Worm (Caenorhabditis elegans): ENCODE measurements around the gene T03G6.7.

Gene T03G6.7

ce11 chrX:2590777-2591176, 3.1 kb upstream of the T03G6.7 start (continued):
- TF ChIP-seq unc-86 (tag; optimal IDR thresholded peaks at IDR 0.05): no peak
- peak; percentile 23 for TF ChIP-seq unc-130 (tag; optimal IDR thresholded peaks at IDR 0.05)
- no peak for TF ChIP-seq elt-2 (tag; optimal IDR thresholded peaks at IDR 0.05)
- TF ChIP-seq mef-2 (tag; optimal IDR thresholded peaks at IDR 0.05): no peak
- TF ChIP-seq aha-1 (tag; optimal IDR thresholded peaks at IDR 0.05): no peak
- TF ChIP-seq pag-3 (tag; optimal IDR thresholded peaks at IDR 0.05; ENCODE audit: borderline replicate concordance, insufficient read depth): no peak
- no peak for TF ChIP-seq unc-98 (GFP tag; IDR thresholded peaks at IDR 0.05)
- no peak for TF ChIP-seq fkh-10 (GFP tag; optimal IDR thresholded peaks at IDR 0.05)
- TF ChIP-seq unc-30 (tag; optimal IDR thresholded peaks at IDR 0.05): no peak
- TF ChIP-seq nhr-90 (tag; optimal IDR thresholded peaks at IDR 0.05; ENCODE audit: poor library complexity): peak; percentile 36
- TF ChIP-seq irx-1 (tag; optimal IDR thresholded peaks at IDR 0.05): no peak
- TF ChIP-seq mab-9 (GFP tag; IDR thresholded peaks at IDR 0.05): no peak
- no peak for TF ChIP-seq isw-1 (GFP tag; IDR thresholded peaks at IDR 0.05)
- peak; percentile 64 for TF ChIP-seq lin-14 (GFP tag; optimal IDR thresholded peaks at IDR 0.05)
- TF ChIP-seq snpc-4 (tag; optimal IDR thresholded peaks at IDR 0.05): no peak
- no peak for TF ChIP-seq nhr-11 (tag; optimal IDR thresholded peaks at IDR 0.05)
- no peak for TF ChIP-seq ceh-82 (tag; optimal IDR thresholded peaks at IDR 0.05)
- TF ChIP-seq hpl-2 (GFP tag; optimal IDR thresholded peaks at IDR 0.05): no peak
- no peak for TF ChIP-seq nhr-47 (tag; optimal IDR thresholded peaks at IDR 0.05)
- TF ChIP-seq tbx-2 (tag; optimal IDR thresholded peaks at IDR 0.05): no peak
- no peak for TF ChIP-seq xbp-1 (tag; optimal IDR thresholded peaks at IDR 0.05)
- TF ChIP-seq lsy-2 (tag; optimal IDR thresholded peaks at IDR 0.05): peak in 1 of 2 experiments; percentile 34
- TF ChIP-seq nhr-77 (tag; optimal IDR thresholded peaks at IDR 0.05): no peak
- peak in 1 of 6 experiments; percentile 76 for TF ChIP-seq elt-3 (tag; optimal IDR thresholded peaks at IDR 0.05)
- TF ChIP-seq rnt-1 (tag; optimal IDR thresholded peaks at IDR 0.05): no peak
- TF ChIP-seq nhr-84 (tag; optimal IDR thresholded peaks at IDR 0.05): no peak
- no peak for TF ChIP-seq grh-1 (GFP tag; IDR thresholded peaks at IDR 0.05)
- TF ChIP-seq mdl-1 (tag; optimal IDR thresholded peaks at IDR 0.05): peak in 1 of 2 experiments; percentile 39
- no peak for TF ChIP-seq dsc-1 (tag; optimal IDR thresholded peaks at IDR 0.05)
- no peak for TF ChIP-seq fkh-8 (tag; optimal IDR thresholded peaks at IDR 0.05)
- TF ChIP-seq ceh-88 (GFP tag; IDR thresholded peaks at IDR 0.05): no peak
- no peak for TF ChIP-seq nhr-28 (tag; optimal IDR thresholded peaks at IDR 0.05)
- TF ChIP-seq fos-1 (tag; optimal IDR thresholded peaks at IDR 0.05): no peak
- no peak for TF ChIP-seq lir-3 (tag; optimal IDR thresholded peaks at IDR 0.05; ENCODE audit: poor library complexity)
- no peak for TF ChIP-seq C04F5.9 (tag; optimal IDR thresholded peaks at IDR 0.05)
- no peak for TF ChIP-seq egl-27 (tag; optimal IDR thresholded peaks at IDR 0.05)
- TF ChIP-seq jun-1 (tag; optimal IDR thresholded peaks at IDR 0.05): no peak
- TF ChIP-seq ces-1 (GFP tag; optimal IDR thresholded peaks at IDR 0.05): no peak
- TF ChIP-seq C34B4.2 (tag; optimal IDR thresholded peaks at IDR 0.05): no peak
- TF ChIP-seq pax-3 (tag; optimal IDR thresholded peaks at IDR 0.05): no peak
- TF ChIP-seq aly-2 (tag; optimal IDR thresholded peaks at IDR 0.05): no peak
- TF ChIP-seq sup-37 (GFP tag; optimal IDR thresholded peaks at IDR 0.05): no peak
- TF ChIP-seq efl-1 (optimal IDR thresholded peaks at IDR 0.05): no peak
- TF ChIP-seq efl-1 (GFP tag; optimal IDR thresholded peaks at IDR 0.05 in 1 of 2): no peak
- peak; percentile 15 for TF ChIP-seq nhr-71 (tag; optimal IDR thresholded peaks at IDR 0.05)
- TF ChIP-seq lin-35 (GFP tag; optimal IDR thresholded peaks at IDR 0.05): peak in 1 of 2 experiments; percentile 55
- TF ChIP-seq nhr-12 (tag; optimal IDR thresholded peaks at IDR 0.05): no peak
- TF ChIP-seq lin-15B (tag; optimal IDR thresholded peaks at IDR 0.05): no peak
- TF ChIP-seq swsn-7 (tag; optimal IDR thresholded peaks at IDR 0.05): no peak
- TF ChIP-seq ceh-90 (tag; optimal IDR thresholded peaks at IDR 0.05): no peak
- TF ChIP-seq dpl-1 (GFP tag; optimal IDR thresholded peaks at IDR 0.05): no peak

Data from whole organism, L1 larva.